Worm (Caenorhabditis elegans) whole organism, L3 larva: ENCODE measurements around the gene B0280.9.

Source experiments
- R02D3.7 ChIP-seq: fragments of 150-350 bp; optimal IDR thresholded peaks from 2 replicates; lab custom pipeline; 2014; ENCODE audit warnings: missing biosample characterization, missing genetic modification characterization
- aly-2 ChIP-seq: fragments of 150-350 bp; optimal IDR thresholded peaks from 2 replicates; lab custom pipeline; 2014; ENCODE audit warnings: missing biosample characterization, missing genetic modification characterization
- elt-3 ChIP-seq, 3 experiments: fragments of 150-350 bp in 1 of 3; sonication (generic microtip) in 2 of 3; optimal IDR thresholded peaks; 2 replicates in 2 of 3; 4 replicates in 1 of 3; lab custom pipeline; 2014 to 2017; ENCODE audit warnings: missing biosample characterization in 3 of 3, missing genetic modification characterization in 3 of 3
- mml-1 ChIP-seq: fragments of 150-350 bp; sonication (generic microtip); optimal IDR thresholded peaks from 3 replicates; lab custom pipeline; 2014; ENCODE audit warnings: missing biosample characterization, missing genetic modification characterization
- nhr-77 ChIP-seq: fragments of 150-350 bp; optimal IDR thresholded peaks from 2 replicates; lab custom pipeline; 2014; ENCODE audit warnings: missing biosample characterization, missing genetic modification characterization
- pqm-1 ChIP-seq: fragments of 150-350 bp; optimal IDR thresholded peaks from 2 replicates; lab custom pipeline; 2017; ENCODE audit warnings: missing biosample characterization, missing genetic modification characterization, inconsistent platforms
- ztf-11 ChIP-seq: fragments of 150-350 bp; optimal IDR thresholded peaks from 2 replicates; lab custom pipeline; 2014; ENCODE audit warnings: missing biosample characterization, missing genetic modification characterization

ce11 chrIII:7141285-7141715, 18.6 kb upstream of the B0280.9 start:
- TF ChIP-seq mml-1 (tag; lab: Kevin White, UChicago) (no peak), R02D3.7 (tag; lab: Kevin White, UChicago) (peak; percentile 31), pqm-1 (peak; percentile 62), aly-2 (tag; lab: Kevin White, UChicago) (no peak), nhr-77 (tag; lab: Kevin White, UChicago) (peak; percentile 62), elt-3 (tag; optimal IDR thresholded peaks at IDR 0.05; lab: Kevin White, UChicago) (peak in 1 of 3 experiments; percentile 3), ztf-11 (tag; lab: Kevin White, UChicago) (no peak)
